Worm (Caenorhabditis elegans): ENCODE results near the gene ugt-14.

DNA sequence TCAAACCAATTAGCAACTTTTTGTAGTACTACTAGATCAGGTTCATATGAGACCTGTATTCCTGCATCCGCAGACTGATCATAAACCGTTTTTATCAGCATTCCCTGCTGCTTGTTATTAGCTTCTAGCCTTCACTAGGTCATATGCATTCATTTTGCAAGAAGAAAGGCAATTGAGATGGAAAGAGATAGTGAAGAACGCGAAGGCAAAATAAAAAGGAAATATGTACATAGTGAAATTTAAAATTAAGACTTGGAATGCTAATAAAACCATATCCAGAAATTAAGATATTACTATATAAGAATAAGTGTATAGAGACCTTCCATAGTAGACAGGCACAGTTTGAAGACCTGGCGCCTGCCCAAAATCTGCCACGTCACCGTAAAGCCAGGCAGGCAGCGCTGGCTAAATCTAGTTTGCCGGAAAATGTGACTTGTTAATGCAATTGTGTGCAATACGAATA, 14.7 kb downstream of the ugt-14 start, which contains the start of the genes C02E7.8 and srh-23:
- TF ChIP-seq unc-39 (tag; optimal IDR thresholded peaks at IDR 0.05) (no peak), nhr-12 (tag; optimal IDR thresholded peaks at IDR 0.05) (no peak), mab-5 (tag; optimal IDR thresholded peaks at IDR 0.05) (no peak), snpc-4 (tag; optimal IDR thresholded peaks at IDR 0.05) (no peak), nhr-28 (tag; optimal IDR thresholded peaks at IDR 0.05) (no peak), elt-3 (tag; optimal IDR thresholded peaks at IDR 0.05) (no peak), blmp-1 (tag; optimal IDR thresholded peaks at IDR 0.05) (no peak), lin-13 (tag; optimal IDR thresholded peaks at IDR 0.05) (no peak), nhr-237 (tag; optimal IDR thresholded peaks at IDR 0.05) (no peak), ceh-83 (GFP tag; optimal IDR thresholded peaks at IDR 0.05) (no peak), lsy-2 (tag; optimal IDR thresholded peaks at IDR 0.05) (no peak), ces-1 (GFP tag; optimal IDR thresholded peaks at IDR 0.05) (no peak), ztf-11 (tag; optimal IDR thresholded peaks at IDR 0.05) (no peak), ham-2 (GFP tag; optimal IDR thresholded peaks at IDR 0.05) (no peak)
